Fruit fly (Drosophila melanogaster): ENCODE measurements around the gene Cpr30B.

dm6 chr2L:9585942-9586341 is 43.3 kb downstream of the Cpr30B start:
- TF ChIP-seq CG10348 (GFP tag; IDR thresholded peaks at IDR 0.05): no peak
- TF ChIP-seq gl (tag; optimal IDR thresholded peaks at IDR 0.05): no peak
- no peak for TF ChIP-seq CG8159 (tag; optimal IDR thresholded peaks at IDR 0.05)
- TF ChIP-seq EcR (GFP tag; optimal IDR thresholded peaks at IDR 0.05): no peak
- no peak for TF ChIP-seq rn (GFP tag; IDR thresholded peaks at IDR 0.05)
- TF ChIP-seq CG13204 (GFP tag; optimal IDR thresholded peaks at IDR 0.05): no peak

Data from whole organism, pupa.